Fruit fly (Drosophila melanogaster) whole organism, embryonic: ENCODE measurements around the gene Tsp29Fb.

Experiments used
- Abd-B ChIP-seq: fragments of 200-800 bp; sonication (Bioruptor generic); optimal IDR thresholded peaks from 2 replicates; lab custom pipeline; 2018; ENCODE audit warnings: missing biosample characterization, mild to moderate bottlenecking, missing genetic modification characterization, moderate library complexity
- Asciz ChIP-seq: fragments of 200-800 bp; sonication (Bioruptor generic); optimal IDR thresholded peaks from 2 replicates; lab custom pipeline; 2017; ENCODE audit warnings: missing biosample characterization, mild to moderate bottlenecking, missing genetic modification characterization, missing genetic modification reagents
- Atf3 ChIP-seq: fragments of 200-800 bp; sonication (Bioruptor generic); optimal IDR thresholded peaks from 3 replicates; lab custom pipeline; 2016; ENCODE audit warnings: missing biosample characterization, missing genetic modification characterization
- B-H2 ChIP-seq: fragments of 200-800 bp; sonication (Bioruptor generic); optimal IDR thresholded peaks from 2 replicates; lab custom pipeline; 2018; ENCODE audit warnings: missing biosample characterization, mild to moderate bottlenecking, missing genetic modification characterization
- CG10462 ChIP-seq: fragments of 200-800 bp; sonication (Bioruptor generic); optimal IDR thresholded peaks from 2 replicates; lab custom pipeline; 2016; ENCODE audit warnings: missing biosample characterization, missing genetic modification characterization
- CG11093 ChIP-seq: fragments of 200-800 bp; sonication (Bioruptor generic); IDR thresholded peaks from 3 replicates; pipeline ENCODE4 v1.3.6; 2022; ENCODE audit warnings: missing biosample characterization, missing genetic modification characterization
- CG11696 ChIP-seq: fragments of 200-800 bp; sonication (Bioruptor generic); IDR thresholded peaks from 2 replicates; pipeline ENCODE4 v1.3.6; 2022; ENCODE audit warnings: missing biosample characterization, missing genetic modification characterization
- CG12299 ChIP-seq: fragments of 200-800 bp; sonication (Bioruptor generic); optimal IDR thresholded peaks from 2 replicates; lab custom pipeline; 2018; ENCODE audit warnings: missing biosample characterization, mild to moderate bottlenecking, missing genetic modification characterization
- CG12769 ChIP-seq: fragments of 200-800 bp; sonication (Bioruptor generic); optimal IDR thresholded peaks from 2 replicates; lab custom pipeline; 2019; ENCODE audit warnings: missing biosample characterization, mild to moderate bottlenecking, missing genetic modification characterization, moderate library complexity
- CG13287 ChIP-seq: fragments of 200-800 bp; sonication (Bioruptor generic); IDR thresholded peaks from 2 replicates; pipeline ENCODE4 v1.3.6; 2022; ENCODE audit warnings: missing biosample characterization, missing genetic modification characterization; ENCODE audit not compliant: partially characterized antibody
- CG15073 ChIP-seq: fragments of 200-800 bp; sonication (Bioruptor generic); optimal IDR thresholded peaks from 2 replicates; lab custom pipeline; 2016; ENCODE audit warnings: missing biosample characterization, missing genetic modification characterization
- CG17186 ChIP-seq: fragments of 200-800 bp; sonication (Bioruptor generic); optimal IDR thresholded peaks from 3 replicates; lab custom pipeline; 2017; ENCODE audit warnings: missing biosample characterization, missing genetic modification reagents, missing genetic modification characterization
- CG2875 ChIP-seq: fragments of 200-800 bp; sonication (Bioruptor generic); optimal IDR thresholded peaks from 2 replicates; lab custom pipeline; 2017; ENCODE audit warnings: missing biosample characterization, mild to moderate bottlenecking, missing genetic modification characterization, missing genetic modification reagents
- CG31224 ChIP-seq: fragments of 200-800 bp; sonication (Bioruptor generic); IDR thresholded peaks from 2 replicates; pipeline ENCODE4 v1.3.6; 2022; ENCODE audit warnings: missing biosample characterization, missing genetic modification characterization
- CG34224 ChIP-seq: fragments of 200-800 bp; sonication (Bioruptor generic); IDR thresholded peaks from 3 replicates; pipeline ENCODE4 v1.3.6; 2022; ENCODE audit warnings: missing biosample characterization, missing genetic modification characterization; ENCODE audit not compliant: partially characterized antibody
- CG4424 ChIP-seq: fragments of 200-800 bp; sonication (Bioruptor generic); optimal IDR thresholded peaks from 3 replicates; lab custom pipeline; 2016; ENCODE audit warnings: missing biosample characterization, missing genetic modification characterization
- CG4820 ChIP-seq: fragments of 200-800 bp; sonication (Bioruptor generic); optimal IDR thresholded peaks from 3 replicates; lab custom pipeline; 2016; ENCODE audit warnings: missing biosample characterization, missing genetic modification characterization
- CG6254 ChIP-seq: fragments of 200-800 bp; sonication (Bioruptor generic); optimal IDR thresholded peaks from 3 replicates; lab custom pipeline; 2017; ENCODE audit warnings: mild to moderate bottlenecking, missing biosample characterization, missing genetic modification reagents, missing genetic modification characterization
- CG7928 ChIP-seq: fragments of 200-800 bp; sonication (Bioruptor generic); optimal IDR thresholded peaks from 2 replicates; lab custom pipeline; 2017; ENCODE audit warnings: missing biosample characterization, mild to moderate bottlenecking, missing genetic modification characterization
- CG7963 ChIP-seq: fragments of 200-800 bp; sonication (Bioruptor generic); IDR thresholded peaks from 3 replicates; pipeline ENCODE4 v1.3.6; 2022; ENCODE audit warnings: missing biosample characterization, missing genetic modification characterization; ENCODE audit not compliant: partially characterized antibody
- CG9932 ChIP-seq: fragments of 200-800 bp; sonication (Bioruptor generic); IDR thresholded peaks from 2 replicates; pipeline ENCODE4 v1.3.6; 2022; ENCODE audit warnings: missing biosample characterization, missing genetic modification characterization
- Doc2 ChIP-seq: fragments of 200-800 bp; sonication (Bioruptor generic); IDR thresholded peaks from 2 replicates; pipeline ENCODE4 v1.3.6; 2022; ENCODE audit warnings: missing biosample characterization, missing genetic modification characterization
- GATAe ChIP-seq: fragments of 200-800 bp; sonication (Bioruptor generic); conservative IDR thresholded peaks from 2 replicates; pipeline ENCODE4 v1.3.6; 2022; ENCODE audit warnings: missing biosample characterization, missing genetic modification characterization
- Hey ChIP-seq: fragments of 200-800 bp; sonication (Bioruptor generic); optimal IDR thresholded peaks from 3 replicates; lab custom pipeline; 2018; ENCODE audit warnings: missing biosample characterization, mild to moderate bottlenecking, missing genetic modification characterization
- Hmx ChIP-seq: fragments of 200-800 bp; sonication (Bioruptor generic); optimal IDR thresholded peaks from 2 replicates; lab custom pipeline; 2016; ENCODE audit warnings: missing biosample characterization, missing genetic modification characterization
- Hr78 ChIP-seq, 2 experiments: fragments of 200-800 bp in 1 of 2; fragments of >200 bp in 1 of 2; sonication (Bioruptor generic) in 1 of 2; optimal IDR thresholded peaks; 2 replicates each; lab custom pipeline; 2017 to 2019; ENCODE audit warnings: missing biosample characterization in 2 of 2, missing genetic modification characterization in 2 of 2, mild to moderate bottlenecking in 1 of 2, moderate library complexity in 1 of 2
- Hsf ChIP-seq: fragments of 200-800 bp; sonication (Bioruptor generic); optimal IDR thresholded peaks from 3 replicates; lab custom pipeline; 2016; ENCODE audit warnings: missing biosample characterization, missing genetic modification characterization
- MESR4 ChIP-seq: fragments of 200-800 bp; sonication (Bioruptor generic); optimal IDR thresholded peaks from 2 replicates; lab custom pipeline; 2018; ENCODE audit warnings: missing biosample characterization, mild to moderate bottlenecking, missing genetic modification characterization, moderate library complexity
- NFAT ChIP-seq: fragments of 200-800 bp; sonication (Bioruptor generic); IDR thresholded peaks from 2 replicates; pipeline ENCODE4 v1.3.6; 2022; ENCODE audit warnings: missing biosample characterization, missing genetic modification characterization
- Oli ChIP-seq: fragments of 200-800 bp; sonication (Bioruptor generic); optimal IDR thresholded peaks from 2 replicates; lab custom pipeline; 2018; ENCODE audit warnings: missing biosample characterization, mild to moderate bottlenecking, missing genetic modification characterization, moderate library complexity
- Ptx1 ChIP-seq: fragments of 200-800 bp; sonication (Bioruptor generic); IDR thresholded peaks from 2 replicates; pipeline ENCODE4 v1.3.6; 2022; ENCODE audit warnings: missing biosample characterization, missing genetic modification characterization
- Ravus ChIP-seq: fragments of 200-800 bp; sonication (Bioruptor generic); IDR thresholded peaks from 2 replicates; pipeline ENCODE4 v1.3.6; 2022; ENCODE audit warnings: missing biosample characterization, missing genetic modification characterization
- bsh ChIP-seq, 2 experiments: fragments of 200-800 bp; sonication (Bioruptor generic); optimal IDR thresholded peaks; 2 replicates each; lab custom pipeline; 2017 to 2018; ENCODE audit warnings: mild to moderate bottlenecking in 2 of 2, missing biosample characterization in 2 of 2, missing genetic modification characterization in 2 of 2, moderate library complexity in 1 of 2
- btn ChIP-seq: fragments of 200-800 bp; sonication (Bioruptor generic); optimal IDR thresholded peaks from 2 replicates; lab custom pipeline; 2016; ENCODE audit warnings: missing biosample characterization, missing genetic modification characterization
- cato ChIP-seq: fragments of 200-800 bp; sonication (Bioruptor generic); optimal IDR thresholded peaks from 2 replicates; lab custom pipeline; 2016; ENCODE audit warnings: missing biosample characterization, missing genetic modification characterization, borderline replicate concordance
- dimm ChIP-seq: fragments of 200-800 bp; sonication (Bioruptor generic); IDR thresholded peaks from 2 replicates; pipeline ENCODE4 v1.3.6; 2022; ENCODE audit warnings: missing biosample characterization, missing genetic modification characterization
- dmrt99B ChIP-seq: fragments of 200-800 bp; sonication (Bioruptor generic); optimal IDR thresholded peaks from 2 replicates; lab custom pipeline; 2018; ENCODE audit warnings: missing biosample characterization, mild to moderate bottlenecking, missing genetic modification characterization, moderate library complexity
- dysf ChIP-seq: fragments of 200-800 bp; sonication (Bioruptor generic); IDR thresholded peaks from 3 replicates; pipeline ENCODE4 v1.3.6; 2022; ENCODE audit warnings: missing biosample characterization, missing genetic modification characterization
- h ChIP-seq: fragments of >200 bp; optimal IDR thresholded peaks from 2 replicates; lab custom pipeline; 2017
- hth ChIP-seq: fragments of >200 bp; optimal IDR thresholded peaks from 2 replicates; lab custom pipeline; 2017; ENCODE audit warnings: inconsistent platforms
- lmd ChIP-seq: fragments of 200-800 bp; sonication (Bioruptor generic); IDR thresholded peaks from 2 replicates; pipeline ENCODE4 v1.3.6; 2022; ENCODE audit warnings: missing biosample characterization, missing genetic modification characterization
- lola ChIP-seq, 3 experiments: fragments of >200 bp in 2 of 3; fragments of 200-800 bp in 1 of 3; sonication (Bioruptor generic) in 1 of 3; optimal IDR thresholded peaks; 2 replicates each; lab custom pipeline; 2017 to 2019; ENCODE audit warnings: missing biosample characterization in 3 of 3, missing genetic modification characterization in 3 of 3, mild to moderate bottlenecking in 1 of 3, moderate library complexity in 1 of 3
- p53 ChIP-seq: fragments of 200-800 bp; sonication (Bioruptor generic); optimal IDR thresholded peaks from 2 replicates; lab custom pipeline; 2016; ENCODE audit warnings: missing biosample characterization, missing genetic modification characterization
- pan ChIP-seq, 4 experiments: fragments of >200 bp in 3 of 4; fragments of 200-800 bp in 1 of 4; sonication (Bioruptor generic) in 1 of 4; optimal IDR thresholded peaks in 3 of 4; IDR thresholded peaks in 1 of 4; 2 replicates each; pipeline versions ENCODE4 v1.3.6 to Lab custom; 2017 to 2022; ENCODE audit warnings: missing biosample characterization in 2 of 4, missing genetic modification characterization in 2 of 4, mixed read lengths in 1 of 4
- sima ChIP-seq: fragments of 200-800 bp; sonication (Bioruptor generic); optimal IDR thresholded peaks from 2 replicates; lab custom pipeline; 2016; ENCODE audit warnings: missing biosample characterization, missing genetic modification characterization
- tio ChIP-seq: fragments of 200-800 bp; sonication (Bioruptor generic); optimal IDR thresholded peaks from 2 replicates; lab custom pipeline; 2017; ENCODE audit warnings: missing biosample characterization, missing genetic modification characterization, inconsistent platforms
- trem ChIP-seq: fragments of 200-800 bp; optimal IDR thresholded peaks from 3 replicates; lab custom pipeline; 2019; ENCODE audit warnings: missing biosample characterization, mild to moderate bottlenecking, missing genetic modification characterization, moderate library complexity
- tup ChIP-seq: fragments of 200-800 bp; sonication (Bioruptor generic); optimal IDR thresholded peaks from 2 replicates; lab custom pipeline; 2016; ENCODE audit warnings: missing biosample characterization, mild to moderate bottlenecking, missing genetic modification characterization, moderate library complexity
- wdn ChIP-seq: fragments of 200-800 bp; sonication (Bioruptor generic); IDR thresholded peaks from 2 replicates; pipeline ENCODE4 v1.3.6; 2022; ENCODE audit warnings: missing biosample characterization, missing genetic modification characterization
- zf30C ChIP-seq: fragments of 200-800 bp; sonication (Bioruptor generic); optimal IDR thresholded peaks from 3 replicates; lab custom pipeline; 2018; ENCODE audit warnings: missing biosample characterization, mild to moderate bottlenecking, missing genetic modification characterization

Gene Tsp29Fb

DNA sequence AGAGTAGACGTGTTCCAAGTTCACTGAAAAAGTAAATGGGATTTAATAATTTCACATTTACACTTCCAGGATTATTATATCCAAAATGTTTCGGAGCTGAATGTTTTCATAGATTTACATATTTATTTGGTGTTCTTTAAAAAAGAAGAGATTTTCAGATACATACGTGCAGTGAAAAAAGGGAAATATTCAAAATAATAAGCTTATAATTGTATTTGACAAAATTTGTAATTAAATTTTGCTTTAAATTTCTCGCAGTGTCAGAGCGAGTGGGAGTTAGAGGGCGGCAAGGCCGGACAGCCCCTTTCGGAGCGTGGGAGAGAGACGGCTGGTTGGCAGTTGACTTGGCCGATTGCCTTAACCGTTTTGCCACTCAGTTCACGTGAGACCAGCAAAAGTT lies at the start of gene Tsp29Fb (continued):
- no peak for TF ChIP-seq CG6254 (GFP tag; lab: Kevin White, UChicago)
- TF ChIP-seq CG7963 (GFP tag; lab: Robert Waterston, UW): no peak
- peak; percentile 84 for TF ChIP-seq Oli (tag; lab: Kevin White, UChicago)
- TF ChIP-seq Atf3 (GFP tag; lab: Kevin White, UChicago): no peak
- peak; percentile 1 for TF ChIP-seq cato (GFP tag; lab: Kevin White, UChicago)
- peak; percentile 73 for TF ChIP-seq B-H2
- TF ChIP-seq zf30C (GFP tag; lab: Kevin White, UChicago): peak; percentile 91
- TF ChIP-seq CG11093 (GFP tag; lab: Robert Waterston, UW): peak; percentile 65; the same call in 2 of the 3 replicates
- no peak for TF ChIP-seq btn (GFP tag; lab: Kevin White, UChicago)
- TF ChIP-seq Abd-B (GFP tag; lab: Kevin White, UChicago): peak; percentile 47
- peak; percentile 72 for TF ChIP-seq CG9932 (GFP tag; lab: Robert Waterston, UW)
- no peak for TF ChIP-seq CG15073 (GFP tag; lab: Kevin White, UChicago)
- peak; percentile 63; the same call in 1 of the 2 replicates for TF ChIP-seq GATAe
- peak; percentile 89 for TF ChIP-seq dmrt99B (tag; lab: Kevin White, UChicago)
- no peak for TF ChIP-seq CG11696 (GFP tag; lab: Robert Waterston, UW)
- TF ChIP-seq tup (GFP tag; lab: Kevin White, UChicago): no peak
- peak; percentile 54 for TF ChIP-seq CG4424 (GFP tag; lab: Kevin White, UChicago)
- TF ChIP-seq CG12299 (tag; lab: Kevin White, UChicago): peak; percentile 72
- TF ChIP-seq trem (tag; lab: Kevin White, UChicago): no peak
- no peak for TF ChIP-seq dimm
- no peak for TF ChIP-seq sima (GFP tag; lab: Kevin White, UChicago)
- TF ChIP-seq Hmx (GFP tag; lab: Kevin White, UChicago): peak; percentile 50
- no peak for TF ChIP-seq CG34224
- TF ChIP-seq Ravus (GFP tag; lab: Robert Waterston, UW): no peak
- TF ChIP-seq CG31224 (GFP tag; lab: Robert Waterston, UW): peak; percentile 57
- no peak for TF ChIP-seq Hey (tag; lab: Kevin White, UChicago)
- no peak for TF ChIP-seq CG13287 (GFP tag; lab: Robert Waterston, UW)
- TF ChIP-seq Asciz (GFP tag; lab: Kevin White, UChicago): peak; percentile 65
- TF ChIP-seq p53 (GFP tag; lab: Kevin White, UChicago): no peak
- TF ChIP-seq wdn (GFP tag; lab: Robert Waterston, UW): no peak
- TF ChIP-seq NFAT (GFP tag; lab: Robert Waterston, UW): no peak; the same call in 1 of the 2 replicates
- no peak for TF ChIP-seq Doc2 (GFP tag; lab: Robert Waterston, UW)
- TF ChIP-seq MESR4 (GFP tag; lab: Kevin White, UChicago): no peak
- peak; percentile 77 for TF ChIP-seq Ptx1 (GFP tag; lab: Robert Waterston, UW)
- peak; percentile 75 for TF ChIP-seq lmd (GFP tag; lab: Robert Waterston, UW)
- peak; percentile 55 for TF ChIP-seq tio
- no peak for TF ChIP-seq lola (GFP tag; optimal IDR thresholded peaks at IDR 0.05; lab: Kevin White, UChicago)
- TF ChIP-seq hth (lab: Kevin White, UChicago): no peak
- peak; percentile 7 for TF ChIP-seq CG2875
- peak; percentile 81; the same call in 2 of the 3 replicates for TF ChIP-seq dysf
- TF ChIP-seq h: no peak
- peak; percentile 15 for TF ChIP-seq CG7928 (GFP tag; lab: Kevin White, UChicago)
- peak in 1 of 2 experiments; percentile 57 for TF ChIP-seq bsh (GFP tag; optimal IDR thresholded peaks at IDR 0.05; lab: Kevin White, UChicago)
- no peak for TF ChIP-seq CG17186 (GFP tag; lab: Kevin White, UChicago)
- peak; percentile 58 for TF ChIP-seq Hsf (GFP tag; lab: Kevin White, UChicago)
- TF ChIP-seq Hr78 (GFP tag; optimal IDR thresholded peaks at IDR 0.05; lab: Kevin White, UChicago): peak in 1 of 2 experiments; percentile 7
- TF ChIP-seq pan (optimal IDR thresholded peaks at IDR 0.05; lab: Kevin White, UChicago): no peak
- TF ChIP-seq pan (GFP tag; optimal IDR thresholded peaks at IDR 0.05 in 1 of 2, IDR thresholded peaks at IDR 0.05 in 1 of 2): peak in 1 of 2 experiments; percentile 66
- peak; percentile 51 for TF ChIP-seq CG4820 (GFP tag; lab: Kevin White, UChicago)
- TF ChIP-seq CG12769 (tag; lab: Kevin White, UChicago): peak; percentile 66
- TF ChIP-seq CG10462: no peak
